Worm (Caenorhabditis elegans): ENCODE data around the gene K07F5.17.

DNA sequence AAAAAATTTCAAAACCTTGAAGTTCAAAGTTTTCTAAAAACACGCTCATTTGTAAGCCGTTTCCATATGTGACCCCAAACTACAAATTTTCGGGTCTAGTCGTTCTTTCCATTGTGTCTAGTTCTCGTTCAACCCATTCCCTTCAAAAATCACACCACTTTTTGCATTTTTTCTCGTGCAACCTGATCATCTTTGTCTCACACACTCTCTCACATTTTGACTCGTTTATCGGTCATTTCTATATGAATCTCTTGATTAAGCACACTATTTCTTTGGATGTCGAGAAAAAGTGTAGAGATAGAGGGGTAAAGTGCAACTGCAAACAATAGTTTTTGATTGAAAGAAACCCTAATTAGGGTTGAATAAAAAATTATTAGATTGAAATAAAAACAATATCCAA lies 38.6 kb upstream of the K07F5.17 start:
- TF ChIP-seq ama-1 (optimal IDR thresholded peaks at IDR 0.05) (peak; percentile 79), ztf-11 (tag; optimal IDR thresholded peaks at IDR 0.05) (no peak), nhr-77 (tag; optimal IDR thresholded peaks at IDR 0.05) (no peak), lin-39 (tag; optimal IDR thresholded peaks at IDR 0.05) (no peak)
